Worm (Caenorhabditis elegans): Measurements from ENCODE around the gene catp-5.

Gene catp-5

ce11 chrX:8136276-8136891, 37.7 kb upstream of the catp-5 start, which contains the start of gene C02B8.6 (continued):
- TF ChIP-seq swsn-7 (tag; optimal IDR thresholded peaks at IDR 0.05) (peak; percentile 40), mep-1 (tag; optimal IDR thresholded peaks at IDR 0.05) (peak; percentile 79), mab-9 (GFP tag; IDR thresholded peaks at IDR 0.05) (no peak), nhr-77 (tag; optimal IDR thresholded peaks at IDR 0.05) (no peak), C34B4.2 (tag; optimal IDR thresholded peaks at IDR 0.05) (no peak), nhr-84 (tag; optimal IDR thresholded peaks at IDR 0.05) (no peak), nhr-12 (tag; optimal IDR thresholded peaks at IDR 0.05) (no peak), ceh-8 (GFP tag; optimal IDR thresholded peaks at IDR 0.05) (no peak), sptf-1 (tag; optimal IDR thresholded peaks at IDR 0.05) (no peak), jun-1 (tag; optimal IDR thresholded peaks at IDR 0.05) (no peak), blmp-1 (tag; optimal IDR thresholded peaks at IDR 0.05) (peak; percentile 63), hlh-4 (tag; optimal IDR thresholded peaks at IDR 0.05) (no peak), unc-30 (tag; optimal IDR thresholded peaks at IDR 0.05) (no peak), dpl-1 (GFP tag; optimal IDR thresholded peaks at IDR 0.05) (peak; percentile 15 to 44 (median 25)), fkh-8 (tag; optimal IDR thresholded peaks at IDR 0.05) (no peak), egl-27 (tag; optimal IDR thresholded peaks at IDR 0.05) (no peak), F16B12.6 (tag; optimal IDR thresholded peaks at IDR 0.05) (peak; percentile 81), nhr-20 (tag; optimal IDR thresholded peaks at IDR 0.05) (peak; percentile 25), unc-130 (tag; optimal IDR thresholded peaks at IDR 0.05) (no peak), snpc-4 (tag; optimal IDR thresholded peaks at IDR 0.05) (no peak), nhr-85 (tag) (no peak), lin-14 (GFP tag; optimal IDR thresholded peaks at IDR 0.05) (peak; percentile 69), nhr-76 (tag; optimal IDR thresholded peaks at IDR 0.05) (no peak), dsc-1 (tag; optimal IDR thresholded peaks at IDR 0.05) (peak; percentile 13), elt-3 (tag; optimal IDR thresholded peaks at IDR 0.05) (peak in 1 of 6 experiments; percentile 21), nhr-28 (tag; optimal IDR thresholded peaks at IDR 0.05) (no peak), ceh-82 (tag; optimal IDR thresholded peaks at IDR 0.05) (peak in 1 of 3 experiments; percentile 29), rnt-1 (tag; optimal IDR thresholded peaks at IDR 0.05) (peak; percentile 27), tlp-1 (tag; optimal IDR thresholded peaks at IDR 0.05) (no peak), nhr-71 (tag; optimal IDR thresholded peaks at IDR 0.05) (peak; percentile 50), C04F5.9 (tag; optimal IDR thresholded peaks at IDR 0.05) (no peak), mdl-1 (tag; optimal IDR thresholded peaks at IDR 0.05) (peak in 1 of 2 experiments; percentile 23), lsy-2 (tag; optimal IDR thresholded peaks at IDR 0.05) (peak; percentile 9 to 65), irx-1 (tag; optimal IDR thresholded peaks at IDR 0.05) (peak; percentile 17), pax-3 (tag; optimal IDR thresholded peaks at IDR 0.05) (no peak), isw-1 (GFP tag; IDR thresholded peaks at IDR 0.05) (no peak), alr-1 (tag; optimal IDR thresholded peaks at IDR 0.05; ENCODE audit: borderline replicate concordance) (no peak), nhr-90 (tag; optimal IDR thresholded peaks at IDR 0.05; ENCODE audit: poor library complexity) (no peak), unc-98 (GFP tag; IDR thresholded peaks at IDR 0.05) (no peak), hpl-2 (GFP tag; optimal IDR thresholded peaks at IDR 0.05) (no peak), ztf-4 (tag; optimal IDR thresholded peaks at IDR 0.05) (no peak)

ce11 chrX:8129543-8129942, 30.9 kb upstream of the catp-5 start, which contains the start of gene frpr-1:
TSS of gene frpr-1 (minus strand) at chrX:8129643.
- TF ChIP-seq C34B4.2 (tag; optimal IDR thresholded peaks at IDR 0.05), result no peak
- no peak for TF ChIP-seq mep-1 (tag; optimal IDR thresholded peaks at IDR 0.05)
- no peak for TF ChIP-seq pqm-1 (tag; optimal IDR thresholded peaks at IDR 0.05)
- TF ChIP-seq nhr-76 (tag; optimal IDR thresholded peaks at IDR 0.05), result no peak
- TF ChIP-seq tlp-1 (tag; optimal IDR thresholded peaks at IDR 0.05), result no peak
- TF ChIP-seq lin-39 (tag; optimal IDR thresholded peaks at IDR 0.05), result no peak
- no peak for TF ChIP-seq unc-30 (tag; optimal IDR thresholded peaks at IDR 0.05)
- no peak for TF ChIP-seq nhr-20 (tag; optimal IDR thresholded peaks at IDR 0.05)
- no peak for TF ChIP-seq efl-3 (GFP tag; optimal IDR thresholded peaks at IDR 0.05)
- TF ChIP-seq dsc-1 (tag; optimal IDR thresholded peaks at IDR 0.05), result no peak

Measured in whole organism, L1 larva.